Worm (Caenorhabditis elegans) whole organism, mixed stage, embryonic: ENCODE results near the gene F35H8.1.

Source experiments
- ceh-39 ChIP-seq: fragments of 150-350 bp; optimal IDR thresholded peaks from 2 replicates; lab custom pipeline; 2014; ENCODE audit warnings: missing biosample characterization, missing genetic modification characterization
- flh-1 ChIP-seq: fragments of 200-800 bp; sonication (Bioruptor generic); optimal IDR thresholded peaks from 2 replicates; lab custom pipeline; 2018; ENCODE audit warnings: mild to moderate bottlenecking, missing genetic modification characterization, moderate library complexity, missing compliant biosample characterization
- lin-32 ChIP-seq: fragments of 200-800 bp; sonication (Bioruptor generic); optimal IDR thresholded peaks from 2 replicates; lab custom pipeline; 2018; ENCODE audit warnings: mild to moderate bottlenecking, missing genetic modification characterization, missing compliant biosample characterization
- mab-5 ChIP-seq: fragments of 150-350 bp; optimal IDR thresholded peaks from 2 replicates; lab custom pipeline; 2014; ENCODE audit warnings: missing biosample characterization, missing genetic modification characterization
- nhr-28 ChIP-seq: fragments of 150-350 bp; optimal IDR thresholded peaks from 2 replicates; lab custom pipeline; 2014; ENCODE audit warnings: missing biosample characterization, missing genetic modification characterization
- tbx-8 ChIP-seq: fragments of 200-800 bp; sonication (Bioruptor generic); optimal IDR thresholded peaks from 2 replicates; lab custom pipeline; 2018; ENCODE audit warnings: mild to moderate bottlenecking, missing genetic modification characterization, moderate library complexity, missing compliant biosample characterization
- ztf-11 ChIP-seq: fragments of 150-350 bp; optimal IDR thresholded peaks from 2 replicates; lab custom pipeline; 2014; ENCODE audit warnings: missing biosample characterization, missing genetic modification characterization

DNA sequence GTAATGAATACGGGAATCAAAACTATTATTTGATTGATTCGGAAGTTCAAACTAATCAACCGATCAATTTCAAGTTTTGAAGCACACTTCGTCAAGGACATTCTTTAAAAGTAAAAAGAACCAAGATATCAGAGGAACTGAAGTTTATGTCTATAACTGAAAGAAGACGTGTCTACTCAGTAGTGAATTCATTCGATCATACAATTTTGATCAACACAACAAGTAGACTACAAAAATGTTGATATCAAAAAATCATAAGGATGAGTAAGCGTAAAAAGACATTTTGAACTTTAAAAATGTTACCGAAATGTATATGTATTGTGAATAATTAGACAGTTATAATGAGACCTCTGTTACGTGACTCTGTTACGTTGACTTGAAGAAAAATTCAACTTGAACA is 10.3 kb downstream of the F35H8.1 start, which contains the start of gene sra-4:
- TF ChIP-seq nhr-28 (tag; lab: Kevin White, UChicago) (no peak), lin-32 (GFP tag; lab: Kevin White, UChicago) (no peak), ztf-11 (tag; lab: Kevin White, UChicago) (no peak), tbx-8 (no peak), flh-1 (no peak), mab-5 (no peak), ceh-39 (tag; lab: Kevin White, UChicago) (no peak)
